Worm (Caenorhabditis elegans): ENCODE data around the gene H40L08.9.
A peak's percentile ranks its signal among the peaks of the same experiment; 100 is the strongest.

The H40L08.9 gene

DNA sequence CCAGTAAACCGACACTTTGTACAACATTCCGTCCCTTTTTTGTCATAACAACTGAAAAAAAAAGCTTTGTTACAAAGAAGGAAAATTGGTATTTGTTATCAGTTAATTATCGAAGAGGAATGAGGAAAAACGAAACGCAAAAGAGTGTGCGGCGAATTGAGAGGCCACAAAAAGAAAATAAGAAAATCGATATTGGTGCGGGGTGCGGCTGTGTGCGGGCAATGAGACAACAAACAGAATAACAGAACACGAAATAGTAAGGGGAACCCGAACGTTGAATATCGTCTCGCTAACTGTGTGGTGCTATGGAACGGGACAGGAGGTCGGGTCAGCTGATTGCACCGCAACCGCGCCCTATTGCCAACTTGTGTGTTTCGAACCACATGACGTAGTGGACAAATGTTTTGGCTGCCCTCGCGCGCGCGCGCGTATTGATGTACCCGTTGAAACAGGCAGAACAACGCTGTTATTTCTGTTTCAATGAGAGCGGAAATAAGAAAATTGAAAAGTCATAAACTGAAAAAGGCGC, 35.7 kb downstream of the H40L08.9 start, which contains the start of gene C18B12.4:
Gene C18B12.4 (minus strand): TSS at position 51 of the 529 bp plus-strand sequence.
- TF ChIP-seq aptf-3 (GFP tag; IDR thresholded peaks at IDR 0.05), result no peak
- no peak for TF ChIP-seq xnd-1 (tag; optimal IDR thresholded peaks at IDR 0.05)
- TF ChIP-seq cebp-2 (GFP tag; IDR thresholded peaks at IDR 0.05), result no peak
- TF ChIP-seq unc-130 (GFP tag; optimal IDR thresholded peaks at IDR 0.05), result no peak
- no peak for TF ChIP-seq rec-8 (tag; optimal IDR thresholded peaks at IDR 0.05)
- no peak for TF ChIP-seq ceh-79 (tag; optimal IDR thresholded peaks at IDR 0.05)
- peak; percentile 93 for TF ChIP-seq attf-5 (GFP tag; optimal IDR thresholded peaks at IDR 0.05)
- peak; percentile 26 for TF ChIP-seq F52B5.7 (tag; optimal IDR thresholded peaks at IDR 0.05)
- no peak for TF ChIP-seq lsl-1 (GFP tag; optimal IDR thresholded peaks at IDR 0.05)
- TF ChIP-seq rpc-1 (optimal IDR thresholded peaks at IDR 0.05), result no peak
- no peak for TF ChIP-seq rpc-1 (tag; optimal IDR thresholded peaks at IDR 0.05)
- TF ChIP-seq egl-18 (GFP tag; IDR thresholded peaks at IDR 0.05), result no peak
- TF ChIP-seq rcor-1 (GFP tag; IDR thresholded peaks at IDR 0.05), result peak; percentile 75
- no peak for TF ChIP-seq mel-28 (tag; optimal IDR thresholded peaks at IDR 0.05; ENCODE audit: borderline replicate concordance)
- no peak for TF ChIP-seq nhr-27 (tag; optimal IDR thresholded peaks at IDR 0.05)
- TF ChIP-seq madf-10 (tag; optimal IDR thresholded peaks at IDR 0.05), result peak; percentile 70
- TF ChIP-seq nfya-2 (GFP tag; IDR thresholded peaks at IDR 0.05), result no peak
- peak; percentile 27 for TF ChIP-seq die-1 (tag; optimal IDR thresholded peaks at IDR 0.05)
- peak; percentile 60 for TF ChIP-seq efl-1 (GFP tag; optimal IDR thresholded peaks at IDR 0.05)
- no peak for TF ChIP-seq hsf-1 (GFP tag; IDR thresholded peaks at IDR 0.05)
- no peak for TF ChIP-seq ztf-3 (GFP tag; optimal IDR thresholded peaks at IDR 0.05)
- peak; percentile 55; the same call in 1 of the 2 replicates for TF ChIP-seq C06A6.2 (GFP tag; conservative IDR thresholded peaks at IDR 0.05)
- peak; percentile 64; the same call in 1 of the 2 replicates for TF ChIP-seq let-526 (GFP tag; IDR thresholded peaks at IDR 0.05)
- TF ChIP-seq akir-1 (GFP tag; optimal IDR thresholded peaks at IDR 0.05), result no peak
- no peak for TF ChIP-seq F57A8.1 (GFP tag; optimal IDR thresholded peaks at IDR 0.05)
- TF ChIP-seq F55B11.4 (tag; optimal IDR thresholded peaks at IDR 0.05; ENCODE audit: borderline replicate concordance, insufficient read depth), result no peak
- TF ChIP-seq him-1 (tag; optimal IDR thresholded peaks at IDR 0.05), result no peak
- no peak for TF ChIP-seq F22D6.2 (tag; optimal IDR thresholded peaks at IDR 0.05)
- peak; percentile 65 for TF ChIP-seq tbp1 (GFP tag; optimal IDR thresholded peaks at IDR 0.05)
- no peak for TF ChIP-seq ama-1 (optimal IDR thresholded peaks at IDR 0.05)
- no peak for TF ChIP-seq ama-1 (GFP tag; optimal IDR thresholded peaks at IDR 0.05)
- no peak for TF ChIP-seq dpl-1 (GFP tag; optimal IDR thresholded peaks at IDR 0.05)
- no peak for TF ChIP-seq ceh-91 (GFP tag; IDR thresholded peaks at IDR 0.05)
- TF ChIP-seq ZK185.1 (tag; optimal IDR thresholded peaks at IDR 0.05; ENCODE audit: poor library complexity, severe bottlenecking), result peak; percentile 64
- no peak for TF ChIP-seq dpff-1 (tag; optimal IDR thresholded peaks at IDR 0.05)
- no peak for TF ChIP-seq hlh-12 (tag; optimal IDR thresholded peaks at IDR 0.05)
- TF ChIP-seq gei-17 (GFP tag; optimal IDR thresholded peaks at IDR 0.05), result peak; percentile 51
- TF ChIP-seq T26A5.8 (tag; optimal IDR thresholded peaks at IDR 0.05), result no peak
- TF ChIP-seq nhr-179 (tag; optimal IDR thresholded peaks at IDR 0.05), result no peak
- no peak for TF ChIP-seq lag-1 (GFP tag; IDR thresholded peaks at IDR 0.05)
- peak; percentile 66; the same call in 1 of the 2 replicates for TF ChIP-seq pbrm-1 (GFP tag; IDR thresholded peaks at IDR 0.05)
- no peak for TF ChIP-seq Y53F4B.3 (GFP tag; IDR thresholded peaks at IDR 0.05)
- TF ChIP-seq madf-6 (GFP tag; IDR thresholded peaks at IDR 0.05), result peak; percentile 62
- TF ChIP-seq F49E8.2 (tag; optimal IDR thresholded peaks at IDR 0.05; ENCODE audit: insufficient read depth), result no peak
- peak; percentile 74 for TF ChIP-seq bed-2 (GFP tag; IDR thresholded peaks at IDR 0.05)
- peak; percentile 86 for TF ChIP-seq lir-1 (GFP tag; conservative IDR thresholded peaks at IDR 0.05)
- TF ChIP-seq attf-3 (GFP tag; conservative IDR thresholded peaks at IDR 0.05), result peak; percentile 70
- peak; percentile 59 for TF ChIP-seq lin-54 (GFP tag; optimal IDR thresholded peaks at IDR 0.05)
- TF ChIP-seq B0261.1 (tag; optimal IDR thresholded peaks at IDR 0.05), result peak; percentile 6
- no peak for TF ChIP-seq sea-2 (GFP tag; IDR thresholded peaks at IDR 0.05)

Measured in whole organism, young adult.